Fruit fly (Drosophila melanogaster) whole organism, embryonic: ENCODE results near the gene CG7742.

Source experiments
- C15 ChIP-seq: fragments of 200-800 bp; sonication (Bioruptor generic); IDR thresholded peaks from 3 replicates; pipeline ENCODE4 v1.3.6; 2022; ENCODE audit warnings: missing biosample characterization, missing genetic modification characterization
- CG11695 ChIP-seq: fragments of 200-800 bp; sonication (Bioruptor generic); IDR thresholded peaks from 3 replicates; pipeline ENCODE4 v1.3.6; 2022; ENCODE audit warnings: missing biosample characterization, missing genetic modification characterization
- CG12391 ChIP-seq: fragments of 200-800 bp; sonication (Bioruptor generic); optimal IDR thresholded peaks from 3 replicates; lab custom pipeline; 2018; ENCODE audit warnings: missing biosample characterization, mild to moderate bottlenecking, missing genetic modification characterization, moderate library complexity
- CG12769 ChIP-seq: fragments of 200-800 bp; sonication (Bioruptor generic); optimal IDR thresholded peaks from 2 replicates; lab custom pipeline; 2019; ENCODE audit warnings: missing biosample characterization, mild to moderate bottlenecking, missing genetic modification characterization, moderate library complexity
- CG13424 ChIP-seq: fragments of 200-800 bp; sonication (Bioruptor generic); optimal IDR thresholded peaks from 2 replicates; lab custom pipeline; 2019; ENCODE audit warnings: missing biosample characterization, mild to moderate bottlenecking, missing genetic modification characterization, moderate library complexity
- CG13894 ChIP-seq: fragments of 200-800 bp; sonication (Bioruptor generic); optimal IDR thresholded peaks from 3 replicates; lab custom pipeline; 2018; ENCODE audit warnings: missing biosample characterization, mild to moderate bottlenecking, missing genetic modification characterization, moderate library complexity
- CG14014 ChIP-seq: fragments of 200-800 bp; sonication (Bioruptor generic); IDR thresholded peaks from 2 replicates; pipeline ENCODE4 v1.3.6; 2022; ENCODE audit warnings: missing biosample characterization, missing genetic modification characterization
- CG15269 ChIP-seq: fragments of 200-800 bp; sonication (Bioruptor generic); optimal IDR thresholded peaks from 2 replicates; lab custom pipeline; 2018; ENCODE audit warnings: missing biosample characterization, mild to moderate bottlenecking, missing genetic modification characterization, moderate library complexity
- CG15601 ChIP-seq: fragments of 200-800 bp; sonication (Bioruptor generic); optimal IDR thresholded peaks from 3 replicates; lab custom pipeline; 2019; ENCODE audit warnings: missing biosample characterization, mild to moderate bottlenecking, missing genetic modification characterization, moderate library complexity
- CG1602 ChIP-seq: fragments of 200-800 bp; sonication (Bioruptor generic); optimal IDR thresholded peaks from 3 replicates; lab custom pipeline; 2016; ENCODE audit warnings: missing biosample characterization, missing genetic modification characterization
- CG1792 ChIP-seq: fragments of 200-800 bp; sonication (Bioruptor generic); optimal IDR thresholded peaks from 2 replicates; lab custom pipeline; 2016; ENCODE audit warnings: missing biosample characterization, missing genetic modification characterization
- CG18011 ChIP-seq: fragments of 200-800 bp; sonication (Bioruptor generic); optimal IDR thresholded peaks from 2 replicates; lab custom pipeline; 2017; ENCODE audit warnings: missing biosample characterization, missing genetic modification characterization, mild to moderate bottlenecking, moderate library complexity, missing genotype
- CG2199 ChIP-seq: fragments of 200-800 bp; sonication (Bioruptor generic); IDR thresholded peaks from 3 replicates; pipeline ENCODE4 v1.3.6; 2022; ENCODE audit warnings: missing biosample characterization, missing genetic modification characterization
- CG30403 ChIP-seq: fragments of 200-800 bp; sonication (Bioruptor generic); optimal IDR thresholded peaks from 3 replicates; lab custom pipeline; 2016; ENCODE audit warnings: missing biosample characterization, missing genetic modification characterization
- CG31365 ChIP-seq: fragments of 200-800 bp; sonication (Bioruptor generic); optimal IDR thresholded peaks from 2 replicates; lab custom pipeline; 2018; ENCODE audit warnings: missing biosample characterization, mild to moderate bottlenecking, missing genetic modification characterization
- CG5245 ChIP-seq: fragments of 200-800 bp; sonication (Bioruptor generic); optimal IDR thresholded peaks from 3 replicates; lab custom pipeline; 2016; ENCODE audit warnings: missing biosample characterization, missing genetic modification characterization
- CG6654 ChIP-seq: fragments of 200-800 bp; sonication (Bioruptor generic); optimal IDR thresholded peaks from 2 replicates; lab custom pipeline; 2017; ENCODE audit warnings: missing biosample characterization, mild to moderate bottlenecking, missing genetic modification characterization
- CG7928 ChIP-seq: fragments of 200-800 bp; sonication (Bioruptor generic); optimal IDR thresholded peaks from 2 replicates; lab custom pipeline; 2017; ENCODE audit warnings: missing biosample characterization, mild to moderate bottlenecking, missing genetic modification characterization
- CG8359 ChIP-seq: fragments of 200-800 bp; sonication (Bioruptor generic); optimal IDR thresholded peaks from 2 replicates; lab custom pipeline; 2017; ENCODE audit warnings: missing biosample characterization, mild to moderate bottlenecking, missing genetic modification characterization, borderline replicate concordance
- CTCF ChIP-seq: fragments of 200-800 bp; sonication (Bioruptor generic); optimal IDR thresholded peaks from 2 replicates; lab custom pipeline; 2017; ENCODE audit warnings: missing biosample characterization, mild to moderate bottlenecking, missing genetic modification characterization, moderate library complexity
- CkIIα-i1 ChIP-seq: fragments of 200-800 bp; sonication (Bioruptor generic); IDR thresholded peaks from 2 replicates; pipeline ENCODE4 v1.3.6; 2022; ENCODE audit warnings: missing biosample characterization, missing genetic modification characterization
- Dll ChIP-seq: fragments of 200-800 bp; sonication (Bioruptor generic); IDR thresholded peaks from 4 replicates; pipeline ENCODE4 v1.3.6; 2022; ENCODE audit warnings: missing biosample characterization, missing genetic modification characterization; ENCODE audit not compliant: partially characterized antibody
- Dref ChIP-seq: fragments of 200-800 bp; sonication (Bioruptor generic); IDR thresholded peaks from 2 replicates; pipeline ENCODE4 v1.3.6; 2022; ENCODE audit warnings: missing biosample characterization, missing genetic modification characterization
- Drgx ChIP-seq: fragments of 200-800 bp; sonication (Bioruptor generic); IDR thresholded peaks from 2 replicates; pipeline ENCODE4 v1.3.6; 2022; ENCODE audit warnings: missing biosample characterization, missing genetic modification characterization
- Ets65A ChIP-seq: fragments of 200-800 bp; sonication (Bioruptor generic); peaks from one replicate; lab custom pipeline; 2016; ENCODE audit warnings: missing biosample characterization, missing genetic modification characterization
- Lim3 ChIP-seq: fragments of 200-800 bp; sonication (Bioruptor generic); IDR thresholded peaks from 2 replicates; pipeline ENCODE4 v1.3.6; 2022; ENCODE audit warnings: missing biosample characterization, missing genetic modification characterization
- Med ChIP-seq: fragments of 200-800 bp; sonication (Bioruptor generic); peaks from one replicate; lab custom pipeline; 2016; ENCODE audit warnings: missing biosample characterization, missing genetic modification characterization, mild to moderate bottlenecking, inconsistent platforms, moderate library complexity
- NC2β ChIP-seq: fragments of 200-800 bp; sonication (Bioruptor generic); optimal IDR thresholded peaks from 2 replicates; lab custom pipeline; 2016; ENCODE audit warnings: missing biosample characterization, missing genetic modification characterization
- Nf-YC ChIP-seq: fragments of 200-800 bp; optimal IDR thresholded peaks from 3 replicates; lab custom pipeline; 2019; ENCODE audit warnings: missing biosample characterization, mild to moderate bottlenecking, missing genetic modification characterization, moderate library complexity
- Rfx ChIP-seq: fragments of 200-800 bp; sonication (Bioruptor generic); IDR thresholded peaks from 2 replicates; pipeline ENCODE4 v1.3.6; 2022; ENCODE audit warnings: missing biosample characterization, missing genetic modification characterization
- Side ChIP-seq: fragments of 200-800 bp; sonication (Bioruptor generic); optimal IDR thresholded peaks from 2 replicates; lab custom pipeline; 2016; ENCODE audit warnings: missing biosample characterization, missing genetic modification characterization
- abd-A ChIP-seq: fragments of 200-800 bp; sonication (Bioruptor generic); optimal IDR thresholded peaks from 3 replicates; lab custom pipeline; 2019; ENCODE audit warnings: missing biosample characterization, mild to moderate bottlenecking, missing genetic modification characterization, moderate library complexity
- al ChIP-seq: fragments of 200-800 bp; sonication (Bioruptor generic); IDR thresholded peaks from 2 replicates; pipeline ENCODE4 v1.3.6; 2022; ENCODE audit warnings: missing biosample characterization, missing genetic modification characterization
- bab2 ChIP-seq: fragments of 200-800 bp; sonication (Bioruptor generic); optimal IDR thresholded peaks from 2 replicates; lab custom pipeline; 2016; ENCODE audit warnings: missing biosample characterization, missing genetic modification characterization
- cg ChIP-seq: fragments of 200-800 bp; sonication (Bioruptor generic); optimal IDR thresholded peaks from 3 replicates; lab custom pipeline; 2019; ENCODE audit warnings: missing biosample characterization, mild to moderate bottlenecking, missing genetic modification characterization, moderate library complexity
- ci ChIP-seq: fragments of 200-800 bp; sonication (Bioruptor generic); IDR thresholded peaks from 3 replicates; pipeline ENCODE4 v1.3.6; 2022; ENCODE audit warnings: missing biosample characterization, missing genetic modification characterization
- dmrt11E ChIP-seq: fragments of 200-800 bp; sonication (Bioruptor generic); optimal IDR thresholded peaks from 3 replicates; lab custom pipeline; 2018; ENCODE audit warnings: missing biosample characterization, mild to moderate bottlenecking, missing genetic modification characterization, moderate library complexity
- dpn ChIP-seq, 2 experiments: fragments of 200-800 bp; sonication (Bioruptor generic); optimal IDR thresholded peaks; 3 replicates each; lab custom pipeline; 2016; ENCODE audit warnings: missing biosample characterization in 2 of 2, missing genetic modification characterization in 2 of 2
- gce ChIP-seq: fragments of 200-800 bp; sonication (Bioruptor generic); IDR thresholded peaks from 3 replicates; pipeline ENCODE4 v1.3.6; 2022; ENCODE audit warnings: missing biosample characterization, missing genetic modification characterization
- kay ChIP-seq: fragments of 200-800 bp; sonication (Bioruptor generic); optimal IDR thresholded peaks from 2 replicates; lab custom pipeline; 2016; ENCODE audit warnings: missing biosample characterization, missing genetic modification characterization
- luna ChIP-seq: fragments of 200-800 bp; sonication (Bioruptor generic); optimal IDR thresholded peaks from 2 replicates; lab custom pipeline; 2016; ENCODE audit warnings: missing biosample characterization, missing genetic modification characterization
- nau ChIP-seq: fragments of 200-800 bp; sonication (Bioruptor generic); optimal IDR thresholded peaks from 3 replicates; lab custom pipeline; 2017; ENCODE audit warnings: missing biosample characterization, mild to moderate bottlenecking, missing genetic modification characterization, missing genetic modification reagents
- nom ChIP-seq: fragments of 200-800 bp; sonication (Bioruptor generic); optimal IDR thresholded peaks from 2 replicates; lab custom pipeline; 2017; ENCODE audit warnings: missing biosample characterization, missing genetic modification characterization, mild to moderate bottlenecking, moderate library complexity, missing genetic modification reagents
- oc ChIP-seq: fragments of 200-800 bp; sonication (Bioruptor generic); optimal IDR thresholded peaks from 2 replicates; lab custom pipeline; 2018; ENCODE audit warnings: missing biosample characterization, mild to moderate bottlenecking, missing genetic modification characterization, moderate library complexity
- pho ChIP-seq: fragments of 200-800 bp; sonication (Bioruptor generic); optimal IDR thresholded peaks from 2 replicates; lab custom pipeline; 2016; ENCODE audit warnings: missing biosample characterization, missing genetic modification characterization
- pros ChIP-seq: fragments of 200-800 bp; sonication (Bioruptor generic); optimal IDR thresholded peaks from 3 replicates; lab custom pipeline; 2019; ENCODE audit warnings: missing biosample characterization, mild to moderate bottlenecking, missing genetic modification characterization, moderate library complexity
- ranshi ChIP-seq: fragments of 200-800 bp; sonication (Bioruptor generic); IDR thresholded peaks from 2 replicates; pipeline ENCODE4 v1.3.6; 2022; ENCODE audit warnings: missing biosample characterization, missing genetic modification characterization
- sima ChIP-seq: fragments of 200-800 bp; sonication (Bioruptor generic); optimal IDR thresholded peaks from 2 replicates; lab custom pipeline; 2016; ENCODE audit warnings: missing biosample characterization, missing genetic modification characterization
- slp2 ChIP-seq: fragments of 200-800 bp; sonication (Bioruptor generic); optimal IDR thresholded peaks from 2 replicates; lab custom pipeline; 2016; ENCODE audit warnings: missing biosample characterization, missing genetic modification characterization
- vvl ChIP-seq: fragments of 200-800 bp; sonication (Bioruptor generic); IDR thresholded peaks from 2 replicates; pipeline ENCODE4 v1.3.6; 2022; ENCODE audit warnings: missing biosample characterization, missing genetic modification characterization
- zfh2 ChIP-seq: fragments of 200-800 bp; sonication (Bioruptor generic); optimal IDR thresholded peaks from 2 replicates; lab custom pipeline; 2016; ENCODE audit warnings: missing biosample characterization, missing genetic modification characterization

Gene CG7742

DNA sequence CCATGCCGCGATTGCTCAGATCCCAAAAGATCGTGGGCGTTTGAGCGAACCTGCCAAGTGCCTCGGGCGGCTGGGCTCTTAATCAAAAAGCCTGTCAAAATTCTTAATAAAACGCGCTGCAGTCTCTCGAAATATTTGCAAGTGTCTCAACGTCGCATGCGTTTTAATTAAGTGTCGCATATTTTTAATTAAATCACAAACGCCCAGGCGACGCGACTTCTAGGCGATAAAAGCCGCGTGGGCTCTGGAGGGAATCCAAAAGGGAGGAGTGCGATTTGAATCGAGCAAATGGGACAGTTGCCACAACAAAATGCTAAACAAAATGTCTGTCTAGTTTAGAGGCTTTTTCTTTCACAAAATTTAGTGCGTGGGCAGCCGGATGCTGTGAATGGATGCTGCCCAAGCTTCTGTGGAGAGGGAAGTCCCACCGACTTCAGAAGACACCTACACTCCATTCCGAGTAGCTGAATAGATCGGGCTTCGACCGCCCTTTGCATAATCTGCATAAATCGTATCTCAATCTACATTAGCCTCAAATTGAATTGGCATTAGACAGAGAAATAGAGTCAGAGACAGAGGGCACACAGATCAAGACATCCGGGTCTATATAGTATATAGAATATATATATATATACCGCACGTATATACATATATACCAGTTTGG is 12.1 kb upstream of the CG7742 start (continued):
- TF ChIP-seq CG13424 (no peak), Ets65A (no peak), CG5245 (no peak), al (GFP tag; lab: Robert Waterston, UW) (no peak), Side (GFP tag; lab: Kevin White, UChicago) (no peak), CG1602 (GFP tag; lab: Kevin White, UChicago) (no peak), CG6654 (GFP tag; lab: Kevin White, UChicago) (no peak), nom (no peak), CG7928 (GFP tag; lab: Kevin White, UChicago) (no peak), vvl (peak; percentile 68), cg (GFP tag; lab: Kevin White, UChicago) (no peak), abd-A (tag; lab: Kevin White, UChicago) (peak; percentile 54), CG11695 (GFP tag; lab: Robert Waterston, UW) (no peak), NC2β (no peak), CG8359 (GFP tag; lab: Kevin White, UChicago) (peak; percentile 94), Rfx (GFP tag; lab: Robert Waterston, UW) (0 out of 2 replicates have a peak, but pooled peaks have one; percentile 3), Med (GFP tag; lab: Kevin White, UChicago) (peak; percentile 40), CG13894 (tag; lab: Kevin White, UChicago) (peak; percentile 91), CG12769 (tag; lab: Kevin White, UChicago) (peak; percentile 61), CG15601 (tag; lab: Kevin White, UChicago) (no peak), Lim3 (no peak), sima (GFP tag; lab: Kevin White, UChicago) (no peak), ci (no peak), Dref (GFP tag; lab: Robert Waterston, UW) (no peak), dpn (GFP tag; optimal IDR thresholded peaks at IDR 0.05; lab: Kevin White, UChicago) (no peak), ranshi (GFP tag; lab: Robert Waterston, UW) (no peak), dmrt11E (no peak), Dll (GFP tag; lab: Robert Waterston, UW) (no peak)

dm6 chr2L:5225547-5226213 is 10.8 kb upstream of the CG7742 start:
- TF ChIP-seq slp2 (GFP tag; lab: Kevin White, UChicago) (peak; percentile 18), CG12391 (tag; lab: Kevin White, UChicago) (peak; percentile 17), CG2199 (peak; percentile 89), gce (GFP tag; lab: Robert Waterston, UW) (peak; percentile 62; the same call in 2 of the 3 replicates), pros (GFP tag; lab: Kevin White, UChicago) (no peak), kay (no peak), C15 (GFP tag; lab: Robert Waterston, UW) (no peak), nau (GFP tag; lab: Kevin White, UChicago) (peak; percentile 3), CG14014 (GFP tag; lab: Robert Waterston, UW) (peak; percentile 58; the same call in 1 of the 2 replicates), CG15269 (peak; percentile 26), CTCF (GFP tag; lab: Kevin White, UChicago) (peak; percentile 6), CG30403 (peak; percentile 22), pho (GFP tag; lab: Kevin White, UChicago) (peak; percentile 24), Nf-YC (tag; lab: Kevin White, UChicago) (no peak), zfh2 (GFP tag; lab: Kevin White, UChicago) (peak; percentile 26), CkIIα-i1 (GFP tag; lab: Robert Waterston, UW) (no peak), CG31365 (tag; lab: Kevin White, UChicago) (no peak), oc (tag; lab: Kevin White, UChicago) (no peak), Drgx (peak; percentile 73; the same call in 1 of the 2 replicates), luna (GFP tag; lab: Kevin White, UChicago) (no peak), CG18011 (no peak), CG12769 (tag; lab: Kevin White, UChicago) (peak; percentile 60), CG1792 (peak; percentile 11), bab2 (GFP tag; lab: Kevin White, UChicago) (no peak)
